Fruit fly (Drosophila melanogaster): Measurements from ENCODE around the gene Nlg4.

The Nlg4 gene

dm6 chr3R:20253002-20253584 lies 48.5 kb downstream of the Nlg4 start (continued):
- TF ChIP-seq OdsH (GFP tag; optimal IDR thresholded peaks at IDR 0.05), result peak; percentile 90
- no peak for TF ChIP-seq Myc (optimal IDR thresholded peaks at IDR 0.05)
- peak; percentile 94 for TF ChIP-seq Hnf4 (GFP tag; optimal IDR thresholded peaks at IDR 0.05)
- no peak for TF ChIP-seq Hr78 (GFP tag; optimal IDR thresholded peaks at IDR 0.05)
- TF ChIP-seq CrebA (GFP tag; optimal IDR thresholded peaks at IDR 0.05; ENCODE audit: borderline replicate concordance), result peak; percentile 85

dm6 chr3R:20253818-20254217 lies 49.2 kb downstream of the Nlg4 start:
- TF ChIP-seq Hr78 (GFP tag; optimal IDR thresholded peaks at IDR 0.05), result no peak
- peak; percentile 0 for TF ChIP-seq N (GFP tag; optimal IDR thresholded peaks at IDR 0.05)
- peak; percentile 87 for TF ChIP-seq Dif (GFP tag; optimal IDR thresholded peaks at IDR 0.05; ENCODE audit: partially characterized antibody)
- no peak for TF ChIP-seq Vsx2 (GFP tag; optimal IDR thresholded peaks at IDR 0.05; ENCODE audit: partially characterized antibody)
- TF ChIP-seq dl (GFP tag; optimal IDR thresholded peaks at IDR 0.05; ENCODE audit: insufficient read depth in 1 of 2, partially characterized antibody in 2 of 2), result peak; percentile 27 to 54

- TF ChIP-seq tai (GFP tag; optimal IDR thresholded peaks at IDR 0.05) (peak; percentile 13), Dfd (GFP tag; optimal IDR thresholded peaks at IDR 0.05) (no peak)
These were observed 49.9 kb downstream of the Nlg4 start for dm6 chr3R:20254231-20255126.

- peak; percentile 4 for TF ChIP-seq rgr (GFP tag; optimal IDR thresholded peaks at IDR 0.05)
- no peak for TF ChIP-seq Vsx2 (GFP tag; optimal IDR thresholded peaks at IDR 0.05; ENCODE audit: partially characterized antibody)
- TF ChIP-seq sv (GFP tag; optimal IDR thresholded peaks at IDR 0.05), result no peak
- peak; percentile 29 for TF ChIP-seq psq (GFP tag; optimal IDR thresholded peaks at IDR 0.05)
- TF ChIP-seq dl (GFP tag; optimal IDR thresholded peaks at IDR 0.05; ENCODE audit: insufficient read depth in 1 of 2, partially characterized antibody in 2 of 2), result no peak
- TF ChIP-seq CrebA (GFP tag; optimal IDR thresholded peaks at IDR 0.05; ENCODE audit: borderline replicate concordance), result no peak
These were observed 51.8 kb downstream of the Nlg4 start for dm6 chr3R:20256278-20256979.

- TF ChIP-seq CrebA (GFP tag; optimal IDR thresholded peaks at IDR 0.05; ENCODE audit: borderline replicate concordance), result peak; percentile 83
- TF ChIP-seq CG32264 (GFP tag; optimal IDR thresholded peaks at IDR 0.05), result no peak
- peak; percentile 49 for TF ChIP-seq Rel (GFP tag; optimal IDR thresholded peaks at IDR 0.05)
- peak; percentile 38 for TF ChIP-seq Rel (tag; optimal IDR thresholded peaks at IDR 0.05)
- TF ChIP-seq HLH106 (tag; optimal IDR thresholded peaks at IDR 0.05), result no peak
- no peak for TF ChIP-seq GATAd (GFP tag; optimal IDR thresholded peaks at IDR 0.05)
- TF ChIP-seq Vsx2 (GFP tag; optimal IDR thresholded peaks at IDR 0.05; ENCODE audit: partially characterized antibody), result peak; percentile 27
- TF ChIP-seq dl (GFP tag; optimal IDR thresholded peaks at IDR 0.05; ENCODE audit: insufficient read depth in 1 of 2, partially characterized antibody in 2 of 2), result no peak
- TF ChIP-seq ey (GFP tag; optimal IDR thresholded peaks at IDR 0.05), result no peak
- TF ChIP-seq sage (GFP tag; optimal IDR thresholded peaks at IDR 0.05), result no peak
- TF ChIP-seq rgr (GFP tag; optimal IDR thresholded peaks at IDR 0.05), result no peak
- TF ChIP-seq br (GFP tag; optimal IDR thresholded peaks at IDR 0.05), result no peak
- TF ChIP-seq woc (GFP tag; optimal IDR thresholded peaks at IDR 0.05), result peak; percentile 59
- TF ChIP-seq h (GFP tag; optimal IDR thresholded peaks at IDR 0.05), result no peak
- TF ChIP-seq Abd-B (GFP tag; optimal IDR thresholded peaks at IDR 0.05), result no peak
- no peak for TF ChIP-seq foxo (GFP tag; optimal IDR thresholded peaks at IDR 0.05)
- no peak for TF ChIP-seq sv (GFP tag; optimal IDR thresholded peaks at IDR 0.05)
- TF ChIP-seq Hr78 (GFP tag; optimal IDR thresholded peaks at IDR 0.05), result no peak
- TF ChIP-seq brk (GFP tag; optimal IDR thresholded peaks at IDR 0.05), result peak; percentile 20
- TF ChIP-seq OdsH (GFP tag; optimal IDR thresholded peaks at IDR 0.05), result no peak
- TF ChIP-seq Hnf4 (GFP tag; optimal IDR thresholded peaks at IDR 0.05), result peak; percentile 11
- TF ChIP-seq CG9705 (GFP tag; optimal IDR thresholded peaks at IDR 0.05), result no peak
- peak; percentile 85 for TF ChIP-seq psq (GFP tag; optimal IDR thresholded peaks at IDR 0.05)
- no peak for TF ChIP-seq Sp1 (GFP tag; optimal IDR thresholded peaks at IDR 0.05)
- no peak for TF ChIP-seq lola (GFP tag; optimal IDR thresholded peaks at IDR 0.05)
- no peak for TF ChIP-seq Dfd (GFP tag; optimal IDR thresholded peaks at IDR 0.05)
- peak; percentile 37 for TF ChIP-seq Hr83 (GFP tag; optimal IDR thresholded peaks at IDR 0.05; ENCODE audit: poor library complexity, severe bottlenecking)
- TF ChIP-seq fru (GFP tag; optimal IDR thresholded peaks at IDR 0.05), result no peak
- TF ChIP-seq Dif (GFP tag; optimal IDR thresholded peaks at IDR 0.05; ENCODE audit: partially characterized antibody), result peak; percentile 33
- TF ChIP-seq jim (GFP tag; optimal IDR thresholded peaks at IDR 0.05), result no peak
- TF ChIP-seq usp (GFP tag; optimal IDR thresholded peaks at IDR 0.05), result no peak
- TF ChIP-seq Myc (optimal IDR thresholded peaks at IDR 0.05), result no peak
These were observed 52.7 kb downstream of the Nlg4 start for dm6 chr3R:20257180-20257936.
